Fruit fly (Drosophila melanogaster) whole organism, wandering third instar larva: ENCODE data around the gene can.

Source experiments
- Abd-B ChIP-seq: fragments of >200 bp; optimal IDR thresholded peaks from 2 replicates; lab custom pipeline; 2017; ENCODE audit warnings: missing biosample characterization, missing genetic modification characterization
- CG32264 ChIP-seq: fragments of 200-800 bp; sonication (Bioruptor generic); optimal IDR thresholded peaks from 2 replicates; lab custom pipeline; 2016; ENCODE audit warnings: missing biosample characterization, missing genetic modification characterization
- CG9705 ChIP-seq: fragments of 200-800 bp; sonication (Bioruptor generic); optimal IDR thresholded peaks from 2 replicates; lab custom pipeline; 2018; ENCODE audit warnings: missing biosample characterization, mild to moderate bottlenecking, missing genetic modification characterization
- CrebA ChIP-seq: fragments of 200-800 bp; sonication (Bioruptor generic); optimal IDR thresholded peaks from 2 replicates; lab custom pipeline; 2016; ENCODE audit warnings: missing biosample characterization, mild to moderate bottlenecking, missing genetic modification characterization, borderline replicate concordance
- Dfd ChIP-seq: fragments of >200 bp; optimal IDR thresholded peaks from 2 replicates; lab custom pipeline; 2017; ENCODE audit warnings: missing biosample characterization, missing genetic modification characterization
- Dif ChIP-seq: fragments of 200-275, 200-300 bp; sonication (Bioruptor generic); optimal IDR thresholded peaks from 2 replicates; lab custom pipeline; 2018; ENCODE audit warnings: missing biosample characterization, missing genetic modification characterization; ENCODE audit not compliant: partially characterized antibody
- GATAd ChIP-seq: sonication (Bioruptor generic); optimal IDR thresholded peaks from 2 replicates; lab custom pipeline; 2016; ENCODE audit warnings: missing biosample characterization, missing genetic modification characterization
- HLH106 ChIP-seq: fragments of 200-800 bp; optimal IDR thresholded peaks from 3 replicates; lab custom pipeline; 2019; ENCODE audit warnings: missing biosample characterization, mild to moderate bottlenecking, missing genetic modification characterization, moderate library complexity
- Hnf4 ChIP-seq: fragments of 200-800 bp; sonication (Bioruptor generic); optimal IDR thresholded peaks from 2 replicates; lab custom pipeline; 2016; ENCODE audit warnings: missing biosample characterization, mild to moderate bottlenecking, missing genetic modification characterization
- Hr78 ChIP-seq: fragments of >200 bp; optimal IDR thresholded peaks from 2 replicates; lab custom pipeline; 2017; ENCODE audit warnings: missing biosample characterization, missing genetic modification characterization
- Hr83 ChIP-seq: fragments of 200-300 bp; sonication (Bioruptor generic); optimal IDR thresholded peaks from 2 replicates; lab custom pipeline; 2016; ENCODE audit warnings: missing biosample characterization, mild to moderate bottlenecking, missing genetic modification characterization, moderate library complexity; ENCODE audit not compliant: poor library complexity, severe bottlenecking
- Mio ChIP-seq: sonication (Bioruptor generic); optimal IDR thresholded peaks from 2 replicates; lab custom pipeline; 2016; ENCODE audit warnings: missing biosample characterization, missing genetic modification characterization
- Myc ChIP-seq: fragments of >200 bp; optimal IDR thresholded peaks from 2 replicates; lab custom pipeline; 2017
- N ChIP-seq: fragments of >200 bp; optimal IDR thresholded peaks from 2 replicates; lab custom pipeline; 2018; ENCODE audit warnings: missing biosample characterization, missing external identifiers, missing genetic modification characterization
- OdsH ChIP-seq: fragments of 200-800 bp; sonication (Bioruptor generic); optimal IDR thresholded peaks from 2 replicates; lab custom pipeline; 2016; ENCODE audit warnings: missing biosample characterization, mild to moderate bottlenecking, missing genetic modification characterization
- Sp1 ChIP-seq: fragments of 200-800 bp; sonication (Bioruptor generic); optimal IDR thresholded peaks from 3 replicates; lab custom pipeline; 2019; ENCODE audit warnings: missing biosample characterization, mild to moderate bottlenecking, missing genetic modification characterization, moderate library complexity
- Vsx2 ChIP-seq: fragments of 200-300, 225-300 bp; sonication (Bioruptor generic); optimal IDR thresholded peaks from 2 replicates; lab custom pipeline; 2018; ENCODE audit warnings: missing biosample characterization, missing genetic modification characterization; ENCODE audit not compliant: partially characterized antibody
- br ChIP-seq: fragments of 200-800 bp; sonication (Bioruptor generic); optimal IDR thresholded peaks from 2 replicates; lab custom pipeline; 2016; ENCODE audit warnings: missing biosample characterization, missing genetic modification characterization
- dl ChIP-seq, 2 experiments: fragments of 175-275, 200-275 bp in 1 of 2; fragments of 200-275 bp in 1 of 2; sonication (Bioruptor generic); optimal IDR thresholded peaks; lab custom pipeline; 2018; ENCODE audit warnings: mild to moderate bottlenecking in 2 of 2, missing biosample characterization in 2 of 2, missing genetic modification characterization in 2 of 2, moderate library complexity in 2 of 2; ENCODE audit not compliant: partially characterized antibody in 2 of 2, insufficient read depth in 1 of 2
- dsf ChIP-seq: sonication (Bioruptor generic); optimal IDR thresholded peaks from 2 replicates; lab custom pipeline; 2016; ENCODE audit warnings: missing biosample characterization, missing genetic modification characterization, borderline replicate concordance
- ey ChIP-seq: fragments of 200-800 bp; sonication (Bioruptor generic); optimal IDR thresholded peaks from 2 replicates; lab custom pipeline; 2016; ENCODE audit warnings: missing biosample characterization, missing genetic modification characterization
- foxo ChIP-seq, 2 experiments: fragments of 200-800 bp; sonication (Bioruptor generic); optimal IDR thresholded peaks; 2 replicates in 1 of 2; 3 replicates in 1 of 2; lab custom pipeline; 2016 to 2017; ENCODE audit warnings: missing biosample characterization in 2 of 2, missing genetic modification characterization in 2 of 2
- fru ChIP-seq: fragments of 200-800 bp; sonication (Bioruptor generic); optimal IDR thresholded peaks from 3 replicates; lab custom pipeline; 2016; ENCODE audit warnings: missing biosample characterization, mild to moderate bottlenecking, missing genetic modification characterization
- h ChIP-seq: fragments of 200-800 bp; sonication (Bioruptor generic); optimal IDR thresholded peaks from 3 replicates; lab custom pipeline; 2016; ENCODE audit warnings: missing biosample characterization, mild to moderate bottlenecking, missing genetic modification characterization
- jim ChIP-seq: fragments of 175-275, 200-325 bp; sonication (Bioruptor generic); optimal IDR thresholded peaks from 2 replicates; lab custom pipeline; 2016; ENCODE audit warnings: missing biosample characterization, mild to moderate bottlenecking, missing genetic modification characterization
- lola ChIP-seq: fragments of >200 bp; optimal IDR thresholded peaks from 2 replicates; lab custom pipeline; 2017; ENCODE audit warnings: missing biosample characterization, missing genetic modification characterization
- pan ChIP-seq: fragments of >200 bp; optimal IDR thresholded peaks from 2 replicates; lab custom pipeline; 2017
- psq ChIP-seq: fragments of 200-800 bp; sonication (Bioruptor generic); optimal IDR thresholded peaks from 3 replicates; lab custom pipeline; 2017; ENCODE audit warnings: missing biosample characterization, mild to moderate bottlenecking, missing genetic modification characterization, moderate library complexity
- rgr ChIP-seq: fragments of 200-800 bp; sonication (Bioruptor generic); optimal IDR thresholded peaks from 3 replicates; lab custom pipeline; 2016; ENCODE audit warnings: missing biosample characterization, mild to moderate bottlenecking, missing genetic modification characterization
- sage ChIP-seq: fragments of 200-800 bp; sonication (Bioruptor generic); optimal IDR thresholded peaks from 2 replicates; lab custom pipeline; 2016; ENCODE audit warnings: missing biosample characterization, mild to moderate bottlenecking, missing genetic modification characterization
- sv ChIP-seq: fragments of 200-800 bp; sonication (Bioruptor generic); optimal IDR thresholded peaks from 3 replicates; lab custom pipeline; 2016; ENCODE audit warnings: missing biosample characterization, missing genetic modification characterization
- woc ChIP-seq: sonication (Bioruptor generic); optimal IDR thresholded peaks from 2 replicates; lab custom pipeline; 2016; ENCODE audit warnings: missing biosample characterization, mild to moderate bottlenecking, missing genetic modification characterization

can gene

dm6 chr3L:10261219-10261618 is 5.7 kb downstream of the can start:
- TF ChIP-seq ey (no peak), foxo (GFP tag; optimal IDR thresholded peaks at IDR 0.05; lab: Kevin White, UChicago) (peak in 1 of 2 experiments; percentile 22)

- no peak for TF ChIP-seq Myc (lab: Kevin White, UChicago)
- TF ChIP-seq N (GFP tag; lab: Kevin White, UChicago) = no peak
- no peak for TF ChIP-seq Dif (GFP tag; lab: Kevin White, UChicago)
- TF ChIP-seq fru (GFP tag; lab: Kevin White, UChicago) = no peak
Observed at dm6 chr3L:10258738-10259137, 8.2 kb downstream of the can start.

- TF ChIP-seq HLH106 (tag; lab: Kevin White, UChicago) = no peak
- no peak for TF ChIP-seq dl (GFP tag; optimal IDR thresholded peaks at IDR 0.05; lab: Kevin White, UChicago; ENCODE audit: insufficient read depth in 1 of 2, partially characterized antibody in 2 of 2)
- no peak for TF ChIP-seq jim (GFP tag; lab: Kevin White, UChicago)
- no peak for TF ChIP-seq rgr (GFP tag; lab: Kevin White, UChicago)
- no peak for TF ChIP-seq CG32264 (GFP tag; lab: Kevin White, UChicago)
- TF ChIP-seq Myc (lab: Kevin White, UChicago) = no peak
- TF ChIP-seq Dfd = no peak
- no peak for TF ChIP-seq Abd-B (GFP tag; lab: Kevin White, UChicago)
Observed at dm6 chr3L:10254131-10254530, 12.8 kb downstream of the can start.

- TF ChIP-seq br (GFP tag; lab: Kevin White, UChicago) (no peak), CG9705 (GFP tag; lab: Kevin White, UChicago) (no peak), sage (GFP tag; lab: Kevin White, UChicago) (no peak), h (GFP tag; lab: Kevin White, UChicago) (no peak), Hr83 (GFP tag; lab: Kevin White, UChicago) (no peak), N (GFP tag; lab: Kevin White, UChicago) (no peak), Vsx2 (no peak), sv (GFP tag; lab: Kevin White, UChicago) (no peak), OdsH (GFP tag; lab: Kevin White, UChicago) (no peak), dsf (GFP tag; lab: Kevin White, UChicago) (no peak), jim (GFP tag; lab: Kevin White, UChicago) (no peak)
Observed at dm6 chr3L:10249836-10250235, 17.1 kb downstream of the can start.

- no peak for TF ChIP-seq GATAd (GFP tag; lab: Kevin White, UChicago)
- TF ChIP-seq OdsH (GFP tag; lab: Kevin White, UChicago) = no peak
- no peak for TF ChIP-seq Myc (lab: Kevin White, UChicago)
- no peak for TF ChIP-seq jim (GFP tag; lab: Kevin White, UChicago)
- TF ChIP-seq Sp1 (GFP tag; lab: Kevin White, UChicago) = peak; percentile 23
- TF ChIP-seq, all 38 proteins: peak for 1
Observed at dm6 chr3L:10247579-10247978, 19.3 kb downstream of the can start.

DNA sequence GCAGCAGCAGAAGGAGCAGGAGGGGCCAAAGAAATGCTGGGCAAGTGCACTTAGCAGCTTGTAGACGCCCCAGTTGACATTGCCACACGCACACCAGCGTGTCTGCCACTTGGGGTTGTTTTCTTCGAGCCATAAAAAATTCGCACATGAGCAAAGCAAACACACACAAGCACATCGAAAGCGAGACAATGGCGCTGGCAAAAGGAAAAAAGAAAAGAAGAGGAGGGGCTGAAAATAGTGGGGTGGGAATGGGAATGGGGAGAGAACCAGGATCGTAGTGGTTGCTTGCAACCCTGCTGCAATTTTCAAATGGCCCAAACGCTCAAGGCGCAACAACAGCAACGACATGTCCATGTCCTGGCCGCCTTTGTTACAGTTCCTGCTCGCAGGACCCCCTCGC is 19.8 kb downstream of the can start:
- TF ChIP-seq CG32264 (GFP tag; lab: Kevin White, UChicago) (no peak), sage (GFP tag; lab: Kevin White, UChicago) (no peak), Mio (GFP tag; lab: Kevin White, UChicago) (no peak), CrebA (GFP tag; lab: Kevin White, UChicago) (no peak), Hnf4 (no peak), h (GFP tag; lab: Kevin White, UChicago) (no peak), Hr78 (no peak), HLH106 (tag; lab: Kevin White, UChicago) (no peak), psq (GFP tag; lab: Kevin White, UChicago) (no peak), woc (no peak), Hr83 (GFP tag; lab: Kevin White, UChicago) (no peak), lola (GFP tag; lab: Kevin White, UChicago) (no peak), ey (no peak), GATAd (GFP tag; lab: Kevin White, UChicago) (no peak), pan (no peak)
